Worm (Caenorhabditis elegans) whole organism, midembryonic: ENCODE results near the gene Y46C8AM.1.
"Not testable (repeated sequence)": the region's sequence is repeated elsewhere in the genome, so short reads cannot be mapped to it uniquely, and the experiment has no call there.

Experiments
- T22C8.4 ChIP-seq: fragments of 200-800 bp; sonication (Bioruptor generic); IDR thresholded peaks from 2 replicates; pipeline ENCODE4 v1.3.6; 2022; ENCODE audit warnings: missing genetic modification characterization, missing compliant biosample characterization
- cog-1 ChIP-seq: sonication (generic microtip); optimal IDR thresholded peaks from 2 replicates; lab custom pipeline; 2016; ENCODE audit warnings: missing genetic modification characterization, missing compliant biosample characterization
- flt-1 ChIP-seq: fragments of 200-800 bp; sonication (Bioruptor generic); IDR thresholded peaks from 2 replicates; pipeline ENCODE4 v1.3.6; 2022; ENCODE audit warnings: missing genetic modification characterization, missing compliant biosample characterization
- klf-2 ChIP-seq: fragments of 200-800 bp; sonication (Bioruptor generic); conservative IDR thresholded peaks from 2 replicates; pipeline ENCODE4 v1.3.6; 2022; ENCODE audit warnings: missing genetic modification reagents, missing genetic modification characterization, missing compliant biosample characterization
- med-1 ChIP-seq: sonication (generic microtip); optimal IDR thresholded peaks from 2 replicates; lab custom pipeline; 2017; ENCODE audit warnings: missing genetic modification characterization, mild to moderate bottlenecking, missing compliant biosample characterization, antibody characterized with exemption, missing genetic modification reagents; ENCODE audit not compliant: insufficient read depth
- ref-1 ChIP-seq: fragments of 200-800 bp; sonication (Bioruptor generic); conservative IDR thresholded peaks from 2 replicates; pipeline ENCODE4 v1.3.6; 2022; ENCODE audit warnings: missing genetic modification reagents, missing genetic modification characterization, missing compliant biosample characterization
- tab-1 ChIP-seq: fragments of 200-800 bp; sonication (Bioruptor generic); IDR thresholded peaks from 2 replicates; pipeline ENCODE4 v1.3.6; 2022; ENCODE audit warnings: missing genetic modification characterization, missing compliant biosample characterization
- ztf-23 ChIP-seq: fragments of 200-800 bp; sonication (Bioruptor generic); IDR thresholded peaks from 2 replicates; pipeline ENCODE4 v1.3.6; 2022; ENCODE audit warnings: missing genetic modification reagents, missing genetic modification characterization, missing compliant biosample characterization
- ztf-29 ChIP-seq: fragments of 200-800 bp; sonication (Bioruptor generic); IDR thresholded peaks from 2 replicates; pipeline ENCODE4 v1.3.6; 2022; ENCODE audit warnings: missing genetic modification reagents, missing genetic modification characterization, missing compliant biosample characterization

The Y46C8AM.1 gene

ce11 chrIV:3962584-3962983 lies at the start of gene Y46C8AM.1:
TSS of gene Y46C8AM.1 (plus strand) at chrIV:3962884.
- TF ChIP-seq ref-1 (GFP tag; lab: Robert Waterston, UW): no peak
- no peak for TF ChIP-seq tab-1 (GFP tag; lab: Robert Waterston, UW)
- no peak for TF ChIP-seq klf-2
- no peak for TF ChIP-seq ztf-23 (GFP tag; lab: Robert Waterston, UW)
- TF ChIP-seq ztf-29: no peak

DNA sequence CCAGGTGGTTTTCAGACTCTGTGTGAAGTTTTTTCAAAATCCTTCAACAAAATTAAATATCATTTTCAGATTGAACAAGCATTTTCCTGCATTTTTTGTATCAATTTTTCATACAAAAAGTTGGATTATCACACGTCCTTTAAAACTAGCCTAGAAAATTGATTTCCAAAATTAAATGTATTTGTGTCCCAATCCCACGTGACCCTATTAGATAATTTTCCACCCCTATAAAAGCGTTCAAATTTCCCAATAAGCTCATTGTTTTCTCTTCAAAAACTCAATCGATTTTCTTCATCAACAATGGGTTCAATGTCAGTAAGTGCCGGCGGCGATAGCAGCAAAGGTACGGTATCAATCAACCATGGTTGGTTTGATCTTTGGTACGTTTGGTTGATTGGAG lies 48.2 kb upstream of the Y46C8AM.1 start, which contains the start of gene F56D6.19:
Gene F56D6.19, plus strand, starts transcription at position 301 of the 400 bp plus-strand sequence.
- TF ChIP-seq ref-1 (GFP tag; lab: Robert Waterston, UW) (no peak), tab-1 (GFP tag; lab: Robert Waterston, UW) (no peak)

- TF ChIP-seq ztf-29 (no peak), med-1 (GFP tag; lab: Kevin White, UChicago) (no peak), tab-1 (GFP tag; lab: Robert Waterston, UW) (no peak), ztf-23 (GFP tag; lab: Robert Waterston, UW) (no peak), klf-2 (no peak), ref-1 (GFP tag; lab: Robert Waterston, UW) (no peak)
Observed at ce11 chrIV:3915296-3915695, 47.4 kb upstream of the Y46C8AM.1 start, which contains the start of gene srz-20. TSS of gene srz-20 (plus strand) at chrIV:3915596.

ce11 chrIV:3917405-3917804 lies 45.3 kb upstream of the Y46C8AM.1 start, which contains the start of gene F56D6.14:
TSS of gene F56D6.14 (plus strand) at chrIV:3917705.
- TF ChIP-seq ztf-23 (GFP tag; lab: Robert Waterston, UW) (no peak), ref-1 (GFP tag; lab: Robert Waterston, UW) (no peak), T22C8.4 (GFP tag; lab: Robert Waterston, UW) (no peak), ztf-29 (no peak)

DNA sequence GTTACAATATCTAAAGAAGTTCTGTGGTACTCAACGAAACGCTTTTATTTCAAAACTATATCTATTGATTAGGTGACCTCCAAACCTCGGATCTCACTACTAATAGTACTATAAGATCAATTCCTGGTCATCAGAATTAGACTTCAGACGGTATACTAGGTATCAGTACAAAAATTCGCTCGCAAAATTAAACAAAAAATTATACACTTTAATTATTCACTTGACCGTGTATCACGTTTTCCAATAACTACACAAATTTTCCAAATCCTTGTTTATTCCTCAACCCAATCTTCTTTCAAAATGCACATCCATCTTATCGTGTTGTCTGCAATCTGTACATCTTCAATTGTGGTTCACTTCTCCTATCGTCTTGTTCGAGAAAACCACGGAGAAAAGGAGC lies 44.5 kb upstream of the Y46C8AM.1 start, which contains the start of gene F56D6.23:
Gene F56D6.23, plus strand, starts transcription at position 301 of the 400 bp plus-strand sequence.
- TF ChIP-seq ref-1 (GFP tag; lab: Robert Waterston, UW): no peak
- TF ChIP-seq T22C8.4 (GFP tag; lab: Robert Waterston, UW): no peak
- no peak for TF ChIP-seq tab-1 (GFP tag; lab: Robert Waterston, UW)
- TF ChIP-seq med-1 (GFP tag; lab: Kevin White, UChicago): no peak
- no peak for TF ChIP-seq ztf-23 (GFP tag; lab: Robert Waterston, UW)

- TF ChIP-seq ztf-23 (GFP tag; lab: Robert Waterston, UW) (no peak), klf-2 (no peak), flt-1 (no peak)
Observed at ce11 chrIV:3919506-3919905, 43.2 kb upstream of the Y46C8AM.1 start, which contains the start of gene srz-19. TSS of gene srz-19 (plus strand) at chrIV:3919806.

ce11 chrIV:3921898-3922297 lies 40.8 kb upstream of the Y46C8AM.1 start, which contains the start of gene clec-67:
TSS of gene clec-67 (plus strand) at chrIV:3922165.
- TF ChIP-seq klf-2: no peak
- TF ChIP-seq ref-1 (GFP tag; lab: Robert Waterston, UW): no peak
- TF ChIP-seq ztf-29: no peak
- no peak for TF ChIP-seq T22C8.4 (GFP tag; lab: Robert Waterston, UW)
- no peak for TF ChIP-seq ztf-23 (GFP tag; lab: Robert Waterston, UW)
- no peak for TF ChIP-seq med-1 (GFP tag; lab: Kevin White, UChicago)
- no peak for TF ChIP-seq cog-1 (tag; lab: Kevin White, UChicago)
- no peak for TF ChIP-seq flt-1
- no peak for TF ChIP-seq tab-1 (GFP tag; lab: Robert Waterston, UW)

- TF ChIP-seq T22C8.4 (GFP tag; lab: Robert Waterston, UW) (no peak), cog-1 (tag; lab: Kevin White, UChicago) (no peak), flt-1 (no peak), ztf-29 (no peak), ztf-23 (GFP tag; lab: Robert Waterston, UW) (no peak), med-1 (GFP tag; lab: Kevin White, UChicago) (no peak), ref-1 (GFP tag; lab: Robert Waterston, UW) (no peak)
Observed at ce11 chrIV:3926117-3926516, 36.6 kb upstream of the Y46C8AM.1 start, which contains the start of gene clec-68. TSS of gene clec-68 (plus strand) at chrIV:3926417.

DNA sequence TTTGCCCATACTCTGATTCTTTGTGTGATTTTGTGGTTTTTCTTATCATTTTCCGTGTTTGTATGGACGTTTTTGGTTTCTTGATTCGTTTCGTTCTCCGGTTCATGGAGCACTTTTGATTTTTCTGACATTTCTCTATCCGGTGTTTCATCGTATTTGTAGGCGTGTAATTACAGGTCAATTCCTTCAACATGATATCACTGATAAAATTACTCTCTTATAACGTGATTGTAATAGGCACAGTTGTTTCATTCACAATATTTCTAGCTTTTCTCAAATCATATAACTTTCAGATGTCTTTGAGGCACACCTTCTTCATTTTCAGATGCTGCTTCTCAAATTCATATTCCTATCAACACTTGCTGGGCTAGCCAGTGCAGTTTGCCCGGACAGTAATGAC lies 30.3 kb upstream of the Y46C8AM.1 start, which contains the start of gene clec-70:
Gene clec-70, plus strand, starts transcription at position 301 of the 400 bp plus-strand sequence.
- not testable (repeated sequence) for TF ChIP-seq med-1 (GFP tag; lab: Kevin White, UChicago); cog-1 (tag; lab: Kevin White, UChicago); tab-1 (GFP tag; lab: Robert Waterston, UW)

DNA sequence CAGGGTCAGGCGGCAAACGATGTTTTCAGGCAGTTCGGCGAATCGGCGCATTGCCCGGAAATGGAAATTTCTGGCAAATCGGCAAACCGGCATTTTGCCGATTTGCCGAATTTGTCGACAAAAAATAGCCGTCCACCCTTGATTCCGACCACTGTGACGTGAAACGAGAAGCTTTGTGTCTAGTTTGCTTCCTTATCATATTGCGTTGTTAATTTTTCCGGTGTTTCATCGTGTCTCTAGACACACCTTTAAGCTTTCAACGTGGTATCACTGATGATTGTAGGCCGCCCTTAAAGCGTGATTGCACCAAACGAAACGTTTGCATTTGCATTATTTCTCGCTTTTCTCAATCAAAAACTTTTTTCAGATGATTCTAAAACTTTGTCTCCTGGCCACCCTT lies 25.6 kb upstream of the Y46C8AM.1 start, which contains the start of gene clec-71:
Gene clec-71, plus strand, starts transcription at position 362 of the 400 bp plus-strand sequence.
- TF ChIP-seq ztf-23 (GFP tag; lab: Robert Waterston, UW) (no peak), klf-2 (no peak), T22C8.4 (GFP tag; lab: Robert Waterston, UW) (no peak), flt-1 (no peak), tab-1 (GFP tag; lab: Robert Waterston, UW) (no peak), ztf-29 (no peak), med-1 (GFP tag; lab: Kevin White, UChicago) (no peak), ref-1 (GFP tag; lab: Robert Waterston, UW) (no peak)
